Fruit fly (Drosophila melanogaster): ENCODE measurements around the gene Afti.
A peak's percentile ranks its signal among the peaks of the same experiment; 100 is the strongest.

Gene Afti

DNA sequence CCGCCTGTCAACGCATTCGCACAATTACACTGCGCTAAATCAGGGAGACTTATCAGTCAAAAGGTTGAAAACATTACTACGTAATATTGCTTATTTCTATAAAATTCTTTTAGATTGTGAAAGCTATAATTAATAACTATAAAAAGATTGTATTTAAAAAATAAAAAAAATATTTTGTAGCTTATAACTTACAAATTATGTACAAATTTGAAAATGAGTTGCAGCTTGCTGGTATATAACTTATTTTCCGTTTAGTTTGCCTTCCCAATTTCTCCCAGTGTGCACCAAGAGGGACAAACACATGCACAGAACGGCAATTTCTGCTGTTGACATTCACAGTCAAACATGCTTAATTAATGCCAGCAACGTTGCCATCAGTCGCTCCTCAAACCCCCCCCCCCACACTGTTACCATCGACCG lies 27.3 kb upstream of the Afti start (continued):
- TF ChIP-seq eyg (GFP tag; optimal IDR thresholded peaks at IDR 0.05), result no peak
- no peak for TF ChIP-seq gce (GFP tag; IDR thresholded peaks at IDR 0.05)
- TF ChIP-seq tap (tag; optimal IDR thresholded peaks at IDR 0.05), result peak; percentile 70
- peak; percentile 58 for TF ChIP-seq az2 (GFP tag; optimal IDR thresholded peaks at IDR 0.05)
- no peak for TF ChIP-seq amos (GFP tag; IDR thresholded peaks at IDR 0.05; ENCODE audit: partially characterized antibody)
- peak; percentile 75 for TF ChIP-seq CG6689 (GFP tag; IDR thresholded peaks at IDR 0.05)
- TF ChIP-seq sim (GFP tag; IDR thresholded peaks at IDR 0.05), result peak; percentile 18; the same call in 1 of the 2 replicates
- peak; percentile 21 for TF ChIP-seq twi (tag; optimal IDR thresholded peaks at IDR 0.05)
- TF ChIP-seq CG6683 (GFP tag; optimal IDR thresholded peaks at IDR 0.05), result peak; percentile 72
- peak; percentile 57 for TF ChIP-seq nerfin-1 (tag; optimal IDR thresholded peaks at IDR 0.05)
- TF ChIP-seq CG6654 (GFP tag; optimal IDR thresholded peaks at IDR 0.05), result peak; percentile 33
- no peak for TF ChIP-seq Rx (GFP tag; IDR thresholded peaks at IDR 0.05)
- no peak for TF ChIP-seq CG16813 (GFP tag; IDR thresholded peaks at IDR 0.05; ENCODE audit: partially characterized antibody)
- peak; percentile 33 for TF ChIP-seq CG3407 (GFP tag; optimal IDR thresholded peaks at IDR 0.05)
- TF ChIP-seq D19A (tag; optimal IDR thresholded peaks at IDR 0.05), result peak; percentile 78
- TF ChIP-seq Deaf1 (tag; optimal IDR thresholded peaks at IDR 0.05), result peak; percentile 40
- peak; percentile 36 for TF ChIP-seq CG8281 (tag; optimal IDR thresholded peaks at IDR 0.05)
- TF ChIP-seq dimm (GFP tag; IDR thresholded peaks at IDR 0.05), result 0 out of 2 replicates have a peak, but pooled peaks have one; percentile 5
- TF ChIP-seq CG12769 (tag; optimal IDR thresholded peaks at IDR 0.05), result no peak
- TF ChIP-seq tll (GFP tag; optimal IDR thresholded peaks at IDR 0.05), result no peak
- TF ChIP-seq Blimp-1 (GFP tag; optimal IDR thresholded peaks at IDR 0.05), result peak; percentile 81
- no peak for TF ChIP-seq gcm2 (GFP tag; optimal IDR thresholded peaks at IDR 0.05)
- TF ChIP-seq CG16863 (GFP tag; optimal IDR thresholded peaks at IDR 0.05), result no peak
- no peak for TF ChIP-seq ac (GFP tag; optimal IDR thresholded peaks at IDR 0.05)
- peak; percentile 76 for TF ChIP-seq CG11695 (GFP tag; IDR thresholded peaks at IDR 0.05)
- TF ChIP-seq CG33213 (GFP tag; optimal IDR thresholded peaks at IDR 0.05), result no peak
- no peak for TF ChIP-seq en (GFP tag; optimal IDR thresholded peaks at IDR 0.05)
- no peak for TF ChIP-seq CG14860 (GFP tag; IDR thresholded peaks at IDR 0.05; ENCODE audit: partially characterized antibody)
- no peak for TF ChIP-seq hkb (optimal IDR thresholded peaks at IDR 0.05)
- peak; percentile 77 for TF ChIP-seq hkb (GFP tag; IDR thresholded peaks at IDR 0.05)
- TF ChIP-seq ssp (GFP tag; IDR thresholded peaks at IDR 0.05), result peak; percentile 37; the same call in 1 of the 2 replicates
- TF ChIP-seq CG34422 (GFP tag; IDR thresholded peaks at IDR 0.05), result 0 out of 3 replicates have a peak, but pooled peaks have one; percentile 21
- TF ChIP-seq Ssrp (tag; optimal IDR thresholded peaks at IDR 0.05), result peak; percentile 65
- TF ChIP-seq CG11723 (GFP tag; optimal IDR thresholded peaks at IDR 0.05), result no peak
- peak; percentile 91 for TF ChIP-seq CG11504 (tag; optimal IDR thresholded peaks at IDR 0.05)
- TF ChIP-seq CG10431 (GFP tag; optimal IDR thresholded peaks at IDR 0.05), result no peak
- peak; percentile 62 for TF ChIP-seq CG6254 (GFP tag; optimal IDR thresholded peaks at IDR 0.05)
- peak; percentile 58 to 60 for TF ChIP-seq bsh (GFP tag; optimal IDR thresholded peaks at IDR 0.05)
- TF ChIP-seq BEAF-32 (GFP tag; optimal IDR thresholded peaks at IDR 0.05), result no peak
- peak; percentile 18 for TF ChIP-seq CG1602 (GFP tag; optimal IDR thresholded peaks at IDR 0.05)
- TF ChIP-seq cas (GFP tag; IDR thresholded peaks at IDR 0.05), result no peak
- TF ChIP-seq CG9876 (GFP tag; optimal IDR thresholded peaks at IDR 0.05), result no peak
- TF ChIP-seq CG4360 (GFP tag; IDR thresholded peaks at IDR 0.05), result no peak
- no peak for TF ChIP-seq Hmx (GFP tag; optimal IDR thresholded peaks at IDR 0.05)
- TF ChIP-seq CG10321 (GFP tag; IDR thresholded peaks at IDR 0.05), result no peak
- peak; percentile 29 for TF ChIP-seq CG30431 (GFP tag; optimal IDR thresholded peaks at IDR 0.05)
- TF ChIP-seq Optix (GFP tag; IDR thresholded peaks at IDR 0.05), result 0 out of 3 replicates have a peak, but pooled peaks have one; percentile 32
- TF ChIP-seq CG15269 (tag; optimal IDR thresholded peaks at IDR 0.05), result peak; percentile 67
- no peak for TF ChIP-seq CG11398 (GFP tag; optimal IDR thresholded peaks at IDR 0.05)
- TF ChIP-seq Dref (GFP tag; IDR thresholded peaks at IDR 0.05), result no peak
- TF ChIP-seq Spps (tag; optimal IDR thresholded peaks at IDR 0.05), result peak; percentile 48

Data from whole organism, embryonic.